Worm (Caenorhabditis elegans) whole organism, L3 larva: ENCODE results near the gene cct-6.

Experiments
- ama-1 ChIP-seq: fragments of 150-350 bp; optimal IDR thresholded peaks from 2 replicates; lab custom pipeline; 2018
- ceh-28 ChIP-seq: fragments of 150-350 bp; optimal IDR thresholded peaks from 2 replicates; lab custom pipeline; 2014; ENCODE audit warnings: missing biosample characterization, missing genetic modification reagents, missing genetic modification characterization
- ceh-82 ChIP-seq: fragments of 150-350 bp; optimal IDR thresholded peaks from 2 replicates; lab custom pipeline; 2014; ENCODE audit warnings: missing biosample characterization, missing genetic modification characterization
- ceh-9 ChIP-seq: sonication (generic microtip); optimal IDR thresholded peaks from 2 replicates; lab custom pipeline; 2018; ENCODE audit warnings: missing biosample characterization, missing genetic modification characterization
- egl-27 ChIP-seq: sonication (generic microtip); optimal IDR thresholded peaks from 4 replicates; lab custom pipeline; 2017; ENCODE audit warnings: missing biosample characterization, missing genetic modification reagents, missing genetic modification characterization
- elt-1 ChIP-seq: fragments of 150-350 bp; optimal IDR thresholded peaks from 2 replicates; lab custom pipeline; 2014; ENCODE audit warnings: missing biosample characterization, missing genetic modification characterization
- elt-2 ChIP-seq: sonication (generic microtip); optimal IDR thresholded peaks from 2 replicates; lab custom pipeline; 2016; ENCODE audit warnings: missing genetic modification reagents, mild to moderate bottlenecking, missing genetic modification characterization, missing compliant biosample characterization
- elt-3 ChIP-seq, 3 experiments: fragments of 150-350 bp in 1 of 3; sonication (generic microtip) in 2 of 3; optimal IDR thresholded peaks; 2 replicates in 2 of 3; 4 replicates in 1 of 3; lab custom pipeline; 2014 to 2017; ENCODE audit warnings: missing biosample characterization in 3 of 3, missing genetic modification characterization in 3 of 3
- eor-1 ChIP-seq, 2 experiments: fragments of 150-350 bp; optimal IDR thresholded peaks; 2 replicates each; lab custom pipeline; 2014 to 2018; ENCODE audit warnings: missing biosample characterization in 2 of 2, missing genetic modification characterization in 2 of 2
- fkh-2 ChIP-seq: fragments of 150-350 bp; optimal IDR thresholded peaks from 2 replicates; lab custom pipeline; 2014; ENCODE audit warnings: missing biosample characterization, missing genetic modification reagents, missing genetic modification characterization
- fos-1 ChIP-seq: fragments of 150-350 bp; optimal IDR thresholded peaks from 2 replicates; lab custom pipeline; 2014; ENCODE audit warnings: missing biosample characterization, missing genetic modification characterization
- hmg-11 ChIP-seq: sonication (generic microtip); optimal IDR thresholded peaks from 2 replicates; lab custom pipeline; 2016; ENCODE audit warnings: missing genetic modification characterization, missing compliant biosample characterization
- jun-1 ChIP-seq: fragments of 150-350 bp; optimal IDR thresholded peaks from 2 replicates; lab custom pipeline; 2014; ENCODE audit warnings: missing biosample characterization, missing genetic modification reagents, missing genetic modification characterization
- lin-39 ChIP-seq: fragments of 150-350 bp; optimal IDR thresholded peaks from 2 replicates; lab custom pipeline; 2018; ENCODE audit warnings: missing biosample characterization, missing genetic modification reagents, missing genetic modification characterization
- lsy-12 ChIP-seq: sonication (generic microtip); optimal IDR thresholded peaks from 2 replicates; lab custom pipeline; 2016; ENCODE audit warnings: mild to moderate bottlenecking, missing genetic modification characterization, missing compliant biosample characterization
- mdl-1 ChIP-seq: fragments of 150-350 bp; optimal IDR thresholded peaks from 2 replicates; lab custom pipeline; 2014; ENCODE audit warnings: missing biosample characterization, missing genetic modification characterization
- mml-1 ChIP-seq: fragments of 150-350 bp; sonication (generic microtip); optimal IDR thresholded peaks from 3 replicates; lab custom pipeline; 2014; ENCODE audit warnings: missing biosample characterization, missing genetic modification characterization
- nfya-1 ChIP-seq: sonication (generic microtip); optimal IDR thresholded peaks from 2 replicates; lab custom pipeline; 2017; ENCODE audit warnings: missing genetic modification characterization, mild to moderate bottlenecking, missing compliant biosample characterization, antibody characterized with exemption, moderate library complexity; ENCODE audit not compliant: insufficient read depth
- nhr-11 ChIP-seq: fragments of 150-350 bp; optimal IDR thresholded peaks from 2 replicates; lab custom pipeline; 2014; ENCODE audit warnings: missing biosample characterization, missing genetic modification characterization
- nhr-12 ChIP-seq: fragments of 150-350 bp; optimal IDR thresholded peaks from 2 replicates; lab custom pipeline; 2014; ENCODE audit warnings: missing biosample characterization, missing genetic modification characterization
- nhr-23 ChIP-seq: fragments of 150-350 bp; optimal IDR thresholded peaks from 2 replicates; lab custom pipeline; 2014; ENCODE audit warnings: missing biosample characterization, missing genetic modification reagents, missing genetic modification characterization
- nhr-43 ChIP-seq: sonication (generic microtip); optimal IDR thresholded peaks from 2 replicates; lab custom pipeline; 2016; ENCODE audit warnings: mild to moderate bottlenecking, missing genetic modification characterization, missing compliant biosample characterization; ENCODE audit not compliant: poor library complexity, severe bottlenecking
- nhr-67 ChIP-seq: fragments of 150-350 bp; optimal IDR thresholded peaks from 2 replicates; lab custom pipeline; 2014; ENCODE audit warnings: missing biosample characterization, missing genetic modification characterization
- nhr-76 ChIP-seq: fragments of 150-350 bp; sonication (generic microtip); optimal IDR thresholded peaks from 5 replicates; lab custom pipeline; 2014; ENCODE audit warnings: missing biosample characterization, missing genetic modification characterization
- pha-4 ChIP-seq: fragments of 150-350 bp; optimal IDR thresholded peaks from 2 replicates; lab custom pipeline; 2014; ENCODE audit warnings: missing biosample characterization, missing genetic modification reagents, missing genetic modification characterization
- pqm-1 ChIP-seq: fragments of 150-350 bp; optimal IDR thresholded peaks from 2 replicates; lab custom pipeline; 2017; ENCODE audit warnings: missing biosample characterization, missing genetic modification characterization, inconsistent platforms
- sea-2 ChIP-seq: fragments of 150-350 bp; sonication (generic microtip); optimal IDR thresholded peaks from 4 replicates; lab custom pipeline; 2014; ENCODE audit warnings: missing biosample characterization, missing genetic modification reagents, missing genetic modification characterization
- snpc-4 ChIP-seq: fragments of 150-350 bp; optimal IDR thresholded peaks from 2 replicates; lab custom pipeline; 2014; ENCODE audit warnings: missing biosample characterization, missing genetic modification characterization
- tbx-2 ChIP-seq: sonication (generic microtip); optimal IDR thresholded peaks from 2 replicates; lab custom pipeline; 2016; ENCODE audit warnings: mild to moderate bottlenecking, missing genetic modification characterization, missing compliant biosample characterization
- unc-39 ChIP-seq: sonication (generic microtip); optimal IDR thresholded peaks from 4 replicates; lab custom pipeline; 2017; ENCODE audit warnings: missing biosample characterization, missing genetic modification characterization
- zag-1 ChIP-seq: fragments of 150-350 bp; optimal IDR thresholded peaks from 2 replicates; lab custom pipeline; 2014; ENCODE audit warnings: missing biosample characterization, missing genetic modification characterization
- ztf-11 ChIP-seq: fragments of 150-350 bp; optimal IDR thresholded peaks from 2 replicates; lab custom pipeline; 2014; ENCODE audit warnings: missing biosample characterization, missing genetic modification characterization

The cct-6 gene

DNA sequence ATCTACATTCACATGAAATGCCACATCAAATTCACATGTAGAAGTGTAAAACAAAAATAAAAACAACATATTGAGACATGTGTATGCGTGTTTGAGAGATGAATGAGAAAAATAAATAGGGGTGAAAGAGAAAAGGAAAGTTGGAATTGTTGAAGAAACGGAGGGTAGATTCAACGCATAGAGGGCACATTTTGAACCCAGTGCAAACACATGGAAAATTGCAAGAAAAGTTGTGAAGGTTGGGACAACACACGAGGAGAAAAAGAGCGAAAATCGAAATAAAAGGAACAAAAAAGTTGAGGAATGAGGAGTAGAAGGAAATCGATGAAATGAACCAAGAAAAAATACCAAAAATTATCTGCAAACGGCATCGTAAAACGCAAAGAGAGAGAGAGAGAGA is 15.9 kb downstream of the cct-6 start:
- peak; percentile 36 for TF ChIP-seq mml-1 (tag; lab: Kevin White, UChicago)
- TF ChIP-seq mdl-1, result no peak

ce11 chrIII:5839147-5839546 is 16.3 kb downstream of the cct-6 start:
- no peak for TF ChIP-seq lsy-12 (tag; lab: Kevin White, UChicago)
- peak; percentile 83 for TF ChIP-seq ceh-28 (tag; lab: Kevin White, UChicago)
- TF ChIP-seq nhr-76, result no peak
- TF ChIP-seq ama-1 (lab: Kevin White, UChicago), result no peak
- TF ChIP-seq hmg-11 (tag; lab: Kevin White, UChicago), result no peak
- TF ChIP-seq pqm-1 (tag; lab: Kevin White, UChicago), result peak; percentile 83
- TF ChIP-seq nhr-11, result no peak
- TF ChIP-seq unc-39 (tag; lab: Kevin White, UChicago), result no peak
- peak; percentile 61 for TF ChIP-seq nhr-23 (tag; lab: Kevin White, UChicago)
- peak in 1 of 3 experiments; percentile 10 for TF ChIP-seq elt-3 (tag; optimal IDR thresholded peaks at IDR 0.05; lab: Kevin White, UChicago)
- TF ChIP-seq eor-1 (tag; optimal IDR thresholded peaks at IDR 0.05; lab: Kevin White, UChicago), result no peak
- TF ChIP-seq zag-1, result no peak
- TF ChIP-seq mml-1 (tag; lab: Kevin White, UChicago), result no peak
- TF ChIP-seq fkh-2 (tag; lab: Kevin White, UChicago), result no peak
- TF ChIP-seq elt-1 (tag; lab: Kevin White, UChicago), result no peak
- TF ChIP-seq jun-1 (tag; lab: Kevin White, UChicago), result peak; percentile 31
- no peak for TF ChIP-seq nhr-12 (tag; lab: Kevin White, UChicago)
- TF ChIP-seq ceh-9 (tag; lab: Kevin White, UChicago), result no peak
- TF ChIP-seq nfya-1 (tag; lab: Kevin White, UChicago), result no peak
- no peak for TF ChIP-seq tbx-2 (tag; lab: Kevin White, UChicago)
- no peak for TF ChIP-seq mdl-1
- no peak for TF ChIP-seq ztf-11 (tag; lab: Kevin White, UChicago)
- TF ChIP-seq lin-39, result no peak
- no peak for TF ChIP-seq nhr-67 (tag; lab: Kevin White, UChicago)
- peak; percentile 69 for TF ChIP-seq nhr-43 (tag; lab: Kevin White, UChicago)
- TF ChIP-seq ceh-82 (tag; lab: Kevin White, UChicago), result no peak
- no peak for TF ChIP-seq egl-27 (tag; lab: Kevin White, UChicago)
- TF ChIP-seq elt-2 (tag; lab: Kevin White, UChicago), result peak; percentile 76
- TF ChIP-seq, all 47 proteins: peak for 7

DNA sequence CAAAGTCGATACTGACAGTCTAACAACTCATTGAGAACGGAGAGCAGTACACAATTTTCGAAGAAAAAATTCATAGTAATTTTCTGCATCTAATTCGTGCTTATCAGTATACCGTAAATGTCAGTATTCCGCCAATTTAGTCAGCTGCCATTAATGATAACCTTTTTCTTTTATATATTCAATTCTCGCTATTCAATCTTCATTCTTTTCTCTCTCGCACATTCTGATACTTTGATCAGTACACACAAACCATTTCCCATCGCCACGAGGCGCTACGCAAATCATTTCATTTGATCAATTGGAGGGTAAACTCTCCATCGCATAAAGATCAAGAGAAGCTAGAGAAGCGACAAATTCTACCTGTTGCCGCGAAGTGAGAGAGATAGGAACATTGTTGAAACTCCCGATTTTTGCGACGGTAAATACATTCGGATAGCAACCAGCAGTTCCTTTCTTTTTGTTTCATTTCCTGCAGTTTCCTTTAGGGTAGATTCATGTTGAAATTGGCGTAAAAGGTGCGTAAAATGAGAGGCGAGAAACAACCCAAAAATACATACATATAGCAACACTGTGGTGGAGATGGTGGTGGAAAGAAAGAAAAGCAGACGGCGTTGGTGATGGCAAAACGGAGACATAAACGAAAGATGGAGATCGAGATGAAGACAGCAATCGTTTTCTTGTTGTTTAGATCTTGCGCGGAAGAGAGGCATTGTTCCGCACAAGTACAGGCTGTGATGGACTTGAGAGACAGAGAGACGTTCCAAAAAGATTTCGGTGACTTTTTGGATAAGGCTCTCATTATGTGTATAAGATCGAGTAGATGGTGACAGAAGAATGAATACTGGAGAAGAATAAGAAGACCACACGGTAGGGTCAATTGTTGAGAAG is 17.1 kb downstream of the cct-6 start:
- no peak for TF ChIP-seq sea-2 (GFP tag; lab: Kevin White, UChicago)
- no peak for TF ChIP-seq egl-27 (tag; lab: Kevin White, UChicago)
- peak; percentile 35 for TF ChIP-seq jun-1 (tag; lab: Kevin White, UChicago)
- no peak for TF ChIP-seq fos-1
- peak; percentile 53 for TF ChIP-seq lsy-12 (tag; lab: Kevin White, UChicago)
- peak; percentile 73 for TF ChIP-seq ama-1 (lab: Kevin White, UChicago)
- TF ChIP-seq nfya-1 (tag; lab: Kevin White, UChicago), result peak; percentile 14
- TF ChIP-seq elt-2 (tag; lab: Kevin White, UChicago), result peak; percentile 95
- TF ChIP-seq pqm-1 (tag; lab: Kevin White, UChicago), result peak; percentile 93
- peak; percentile 75 for TF ChIP-seq pha-4 (tag; lab: Kevin White, UChicago)
- peak; percentile 11 for TF ChIP-seq mdl-1
- TF ChIP-seq snpc-4, result no peak
- TF ChIP-seq nhr-23 (tag; lab: Kevin White, UChicago), result peak; percentile 46
- peak; percentile 44 for TF ChIP-seq nhr-43 (tag; lab: Kevin White, UChicago)
- TF ChIP-seq elt-1 (tag; lab: Kevin White, UChicago), result peak; percentile 59

- TF ChIP-seq ceh-28 (tag; lab: Kevin White, UChicago), result peak; percentile 11
- no peak for TF ChIP-seq nhr-11
- peak; percentile 8 for TF ChIP-seq nhr-23 (tag; lab: Kevin White, UChicago)
- TF ChIP-seq pha-4 (tag; lab: Kevin White, UChicago), result peak; percentile 43
- peak; percentile 19 for TF ChIP-seq nfya-1 (tag; lab: Kevin White, UChicago)
- TF ChIP-seq nhr-12 (tag; lab: Kevin White, UChicago), result no peak
Observed at ce11 chrIII:5836816-5837215, 18.7 kb downstream of the cct-6 start, which contains the start of gene W04D12.1. Gene W04D12.1 (plus strand): TSS chrIII:5836926.
